Worm (Caenorhabditis elegans) whole organism, L4/young adult: ENCODE results near the gene stdh-3.
A peak's percentile ranks its signal among the peaks of the same experiment; 100 is the strongest.

Experiments
- W03F9.2 ChIP-seq: fragments of 150-350 bp; optimal IDR thresholded peaks from 2 replicates; lab custom pipeline; 2014; ENCODE audit warnings: missing biosample characterization, missing genetic modification characterization
- dao-5 ChIP-seq: sonication (generic microtip); optimal IDR thresholded peaks from 2 replicates; lab custom pipeline; 2016; ENCODE audit warnings: missing genotype, missing genetic modification characterization, moderate library complexity, missing compliant biosample characterization
- him-1 ChIP-seq: sonication (generic microtip); optimal IDR thresholded peaks from 2 replicates; lab custom pipeline; 2016; ENCODE audit warnings: missing genotype, missing genetic modification reagents, missing genetic modification characterization, missing compliant biosample characterization

The stdh-3 gene

DNA sequence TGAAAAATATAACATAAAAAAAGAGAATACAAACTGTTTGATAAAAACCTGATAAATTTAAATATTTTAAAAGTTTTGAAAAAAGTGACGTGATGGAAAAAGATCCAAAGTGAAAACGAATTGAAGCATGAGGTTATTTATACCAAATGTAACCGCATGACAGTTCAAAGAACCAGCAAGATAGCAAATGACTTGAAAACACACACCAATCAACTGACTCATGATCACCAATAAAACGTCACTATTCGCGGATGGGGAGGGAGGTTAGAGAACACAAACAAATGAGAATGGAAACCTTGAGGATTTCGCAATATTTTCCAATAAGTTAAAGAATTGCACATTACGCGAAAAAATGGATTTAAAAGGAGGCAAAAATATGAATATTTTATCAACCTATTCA lies 5.0 kb downstream of the stdh-3 start, which contains the start of gene C06B3.7:
TSS of gene C06B3.7 (plus strand) at position 287 of the 400 bp plus-strand sequence.
- TF ChIP-seq him-1 (no peak), dao-5 (tag; lab: Kevin White, UChicago) (no peak), W03F9.2 (tag; lab: Kevin White, UChicago) (peak; percentile 73)

DNA sequence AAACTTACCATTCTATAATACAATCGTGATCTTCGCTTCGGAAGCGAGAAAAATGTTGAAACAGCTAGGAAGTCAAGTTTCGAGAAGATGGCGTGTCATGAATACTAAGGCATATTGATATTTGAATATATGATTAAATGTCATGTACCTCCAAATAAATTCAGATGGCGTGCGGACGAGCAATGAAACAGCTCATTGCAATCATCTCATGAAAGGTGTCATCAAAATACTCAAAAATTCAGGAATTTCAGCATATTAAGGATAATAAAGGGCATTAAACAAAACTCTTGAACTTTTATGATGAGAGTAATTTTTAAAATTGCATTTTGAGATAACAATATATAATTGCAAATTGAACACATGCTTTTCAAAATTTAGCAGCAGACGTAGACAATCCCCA lies 11.0 kb downstream of the stdh-3 start, which contains the start of gene gcy-32:
TSS of gene gcy-32 (minus strand) at position 101 of the 400 bp plus-strand sequence.
- no peak for TF ChIP-seq him-1

DNA sequence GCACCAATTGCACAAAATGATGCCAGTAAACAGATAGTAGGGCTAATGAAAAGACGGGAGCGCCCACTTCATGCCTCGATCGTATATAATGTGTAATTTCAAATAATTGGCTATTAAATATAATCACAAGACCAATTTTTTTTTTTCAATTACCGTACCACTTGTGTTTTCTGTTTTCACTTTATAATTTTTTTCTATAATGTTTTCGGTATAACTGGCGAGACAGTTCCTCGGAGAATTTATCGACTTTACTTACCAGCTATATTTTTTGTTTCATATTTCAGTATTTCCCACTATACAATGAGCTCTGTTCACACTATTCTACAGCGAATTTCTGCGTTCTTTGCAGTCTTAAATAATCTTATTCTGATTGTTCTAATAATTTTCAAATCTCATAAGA lies 11.8 kb downstream of the stdh-3 start, which contains the start of gene str-252:
TSS of gene str-252 (plus strand) at position 301 of the 400 bp plus-strand sequence.
- no peak for TF ChIP-seq W03F9.2 (tag; lab: Kevin White, UChicago)
- no peak for TF ChIP-seq him-1
- TF ChIP-seq dao-5 (tag; lab: Kevin White, UChicago) = no peak

DNA sequence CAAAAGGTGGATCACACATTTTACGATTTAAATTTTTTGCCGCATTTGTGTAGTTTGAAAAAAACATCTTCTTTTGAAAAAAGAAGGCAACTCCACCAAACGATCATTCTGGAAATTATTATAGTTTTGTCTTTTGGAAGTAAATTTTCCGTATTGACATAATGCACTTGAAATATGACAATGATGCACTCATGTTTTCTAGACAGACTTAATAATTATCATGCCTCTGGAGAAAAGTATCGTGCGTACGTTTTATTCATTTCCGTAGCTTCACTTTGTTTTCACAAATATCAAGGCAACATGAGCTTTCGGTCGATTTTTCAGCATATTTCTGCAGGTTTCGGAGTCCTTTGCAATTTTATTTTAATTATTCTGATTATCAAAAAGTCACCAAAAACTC lies 13.9 kb downstream of the stdh-3 start, which contains the start of gene str-250:
TSS of gene str-250 (plus strand) at position 301 of the 400 bp plus-strand sequence.
- TF ChIP-seq W03F9.2 (tag; lab: Kevin White, UChicago) (no peak), him-1 (no peak), dao-5 (tag; lab: Kevin White, UChicago) (no peak)

DNA sequence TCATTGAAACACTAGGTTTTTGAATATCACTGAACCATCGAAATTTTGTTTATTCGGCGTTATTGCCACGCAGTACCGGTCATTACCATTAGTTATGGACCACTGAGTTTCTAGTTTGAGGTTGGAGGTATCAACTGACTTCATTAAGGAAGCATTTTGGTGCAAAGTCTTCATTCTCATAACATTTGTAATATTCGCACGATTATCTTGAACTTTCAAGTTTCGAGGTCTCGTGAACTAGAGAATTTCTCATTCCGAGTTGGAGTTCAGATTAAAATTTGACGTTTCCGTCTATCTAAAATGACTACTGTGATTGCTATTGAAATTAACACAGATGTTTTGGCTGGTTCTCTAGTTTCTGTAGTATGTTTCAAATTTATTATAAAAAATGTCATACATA lies 16.3 kb downstream of the stdh-3 start, which contains the start of gene srx-42:
TSS of gene srx-42 (plus strand) at position 301 of the 400 bp plus-strand sequence.
- TF ChIP-seq W03F9.2 (tag; lab: Kevin White, UChicago) = no peak
- TF ChIP-seq dao-5 (tag; lab: Kevin White, UChicago) = no peak
- no peak for TF ChIP-seq him-1

DNA sequence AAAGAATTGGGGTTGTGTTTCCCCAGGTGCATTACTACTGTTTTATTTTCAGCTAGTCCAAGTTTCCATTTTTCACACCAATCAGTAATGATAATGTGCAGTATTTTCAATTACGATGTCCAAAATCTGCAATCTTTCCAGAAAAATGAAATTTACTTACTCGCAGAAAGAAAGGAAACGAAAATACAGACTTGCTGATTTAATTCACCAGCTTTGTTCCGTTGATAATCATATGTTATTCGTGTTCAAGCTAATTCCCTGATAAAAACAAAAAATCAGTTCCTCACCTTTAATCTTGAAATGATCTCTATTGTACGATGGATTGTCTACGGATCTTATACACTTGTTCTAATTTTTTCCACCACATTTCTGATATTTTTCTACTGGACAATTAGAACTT lies 19.4 kb downstream of the stdh-3 start, which contains the start of gene srxa-11:
TSS of gene srxa-11 (plus strand) at position 301 of the 400 bp plus-strand sequence.
- TF ChIP-seq dao-5 (tag; lab: Kevin White, UChicago) = no peak
- TF ChIP-seq W03F9.2 (tag; lab: Kevin White, UChicago) = no peak
- no peak for TF ChIP-seq him-1

DNA sequence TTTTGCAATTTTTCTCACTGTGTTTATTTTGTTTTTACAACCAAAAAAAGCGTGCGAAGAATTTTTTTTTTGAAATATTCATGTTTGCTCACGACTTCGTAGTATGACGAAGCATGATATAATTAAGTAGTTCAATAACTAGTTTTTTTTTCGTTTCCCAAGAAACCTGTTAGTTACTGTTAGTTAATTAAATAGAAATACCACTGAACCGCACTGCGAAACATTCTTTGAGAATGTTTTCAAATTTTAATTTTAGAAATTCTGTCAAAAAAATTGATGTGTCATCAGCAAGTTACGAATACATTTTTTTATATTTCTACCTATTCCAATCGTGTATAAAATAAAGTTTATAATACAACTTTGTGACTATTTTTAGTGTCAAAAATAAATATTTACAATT lies 22.0 kb downstream of the stdh-3 start, which contains the start of gene srxa-12:
TSS of gene srxa-12 (plus strand) at position 301 of the 400 bp plus-strand sequence.
- no peak for TF ChIP-seq dao-5 (tag; lab: Kevin White, UChicago)
- no peak for TF ChIP-seq W03F9.2 (tag; lab: Kevin White, UChicago)
- TF ChIP-seq him-1 = no peak

DNA sequence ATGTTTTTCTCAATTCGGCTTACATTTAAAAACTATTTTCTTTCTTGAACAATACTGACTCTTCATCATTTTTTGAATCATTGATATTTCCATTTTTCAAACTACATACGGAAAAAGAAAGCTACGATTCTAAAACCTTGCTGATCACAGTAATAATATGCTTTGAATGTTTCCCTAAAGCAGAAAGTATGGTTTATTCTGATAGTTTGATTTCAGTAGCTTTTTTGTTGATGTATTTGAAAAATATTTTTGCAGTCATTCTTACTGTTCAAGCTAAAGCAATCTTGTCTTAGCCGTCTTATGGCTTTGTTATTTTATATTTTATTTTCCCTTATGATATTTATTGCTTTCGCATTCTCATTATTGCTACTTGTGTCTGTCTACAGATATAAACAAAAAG lies 25.1 kb downstream of the stdh-3 start, which contains the start of gene srxa-13:
TSS of gene srxa-13 (plus strand) at position 301 of the 400 bp plus-strand sequence.
- TF ChIP-seq dao-5 (tag; lab: Kevin White, UChicago) (no peak), W03F9.2 (tag; lab: Kevin White, UChicago) (no peak), him-1 (no peak)

DNA sequence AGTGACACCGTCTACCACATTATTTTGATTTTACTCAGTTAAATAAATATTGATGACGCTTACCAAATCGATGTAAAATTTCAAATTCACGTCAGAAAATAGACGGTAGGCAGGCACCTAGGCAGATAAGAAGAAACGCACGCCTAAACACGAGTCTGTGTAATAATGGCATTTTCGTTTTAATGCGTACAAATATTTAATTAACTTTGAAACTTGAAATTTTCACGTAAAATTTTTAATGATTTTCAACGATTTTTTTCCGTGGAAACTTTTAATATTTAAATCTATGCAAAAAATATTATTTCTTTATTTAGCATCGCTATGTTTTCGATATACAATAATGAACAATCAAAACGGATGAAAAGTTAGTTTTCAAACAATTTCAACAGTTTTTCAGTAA lies 26.8 kb downstream of the stdh-3 start, which contains the start of gene C06B3.16:
TSS of gene C06B3.16 (plus strand) at position 301 of the 400 bp plus-strand sequence.
- TF ChIP-seq him-1 = no peak
- TF ChIP-seq dao-5 (tag; lab: Kevin White, UChicago) = no peak
- no peak for TF ChIP-seq W03F9.2 (tag; lab: Kevin White, UChicago)

DNA sequence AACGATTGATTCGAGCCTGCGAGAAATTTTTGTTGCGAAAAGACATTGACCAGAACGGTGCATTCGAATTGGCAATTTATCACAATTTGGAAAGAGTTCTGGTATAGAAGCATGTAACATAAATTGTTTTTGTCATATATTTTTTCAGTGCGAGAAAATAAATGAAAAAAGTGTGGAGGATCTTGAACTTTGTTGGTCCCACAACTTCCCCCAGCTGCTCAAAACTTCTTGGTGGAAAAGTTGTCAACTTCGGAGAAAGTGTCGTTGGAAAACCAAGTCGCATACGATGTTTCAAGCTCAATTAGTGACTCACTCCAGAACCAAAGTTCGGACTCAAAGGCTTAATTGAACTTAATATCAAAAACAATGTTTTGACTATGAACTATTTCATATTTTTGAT lies 27.5 kb downstream of the stdh-3 start:
- TF ChIP-seq dao-5 (tag; lab: Kevin White, UChicago) (no peak), him-1 (no peak), W03F9.2 (tag; lab: Kevin White, UChicago) (no peak)

DNA sequence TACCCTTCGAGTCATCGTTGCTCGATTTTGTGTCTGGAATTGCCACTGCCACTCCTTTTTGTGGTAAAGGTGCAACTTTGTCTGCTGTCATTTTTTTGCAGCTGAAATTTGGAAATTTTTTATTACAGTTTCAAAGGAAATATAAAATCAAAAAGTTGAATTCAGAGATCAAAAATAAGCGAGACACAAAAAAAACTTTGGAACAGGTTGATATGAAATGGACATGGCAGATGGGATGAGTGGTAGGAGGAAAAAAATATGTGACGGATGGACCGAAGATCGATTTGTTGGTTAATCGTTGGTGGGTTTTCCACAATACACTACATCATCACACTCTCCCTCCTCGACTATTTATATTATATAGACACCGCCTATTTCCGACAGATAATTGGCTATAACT lies 30.1 kb downstream of the stdh-3 start, which contains the start of gene R10D12.1:
TSS of gene R10D12.1 (minus strand) at position 101 of the 400 bp plus-strand sequence.
- no peak for TF ChIP-seq him-1
- no peak for TF ChIP-seq W03F9.2 (tag; lab: Kevin White, UChicago)
- TF ChIP-seq dao-5 (tag; lab: Kevin White, UChicago) = no peak

DNA sequence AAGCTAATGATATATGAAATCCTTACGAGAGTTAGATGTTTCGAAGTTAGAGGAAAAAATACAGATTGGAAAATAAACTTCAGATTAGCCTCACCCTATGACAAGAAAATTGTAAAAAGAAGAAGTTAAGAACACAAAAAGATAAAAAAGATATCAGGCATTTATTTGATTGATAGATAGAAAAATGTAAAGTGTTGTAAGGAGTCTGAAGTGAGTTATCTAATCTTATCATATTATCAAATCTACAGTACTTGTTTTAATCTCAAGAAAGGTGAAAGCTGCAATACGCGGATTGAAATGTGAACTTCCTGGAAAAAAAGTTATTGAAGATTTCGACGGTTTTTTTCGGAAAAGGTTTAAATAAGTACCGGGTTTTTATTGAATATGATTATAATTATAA lies 31.0 kb downstream of the stdh-3 start:
- TF ChIP-seq him-1 (no peak), dao-5 (tag; lab: Kevin White, UChicago) (no peak), W03F9.2 (tag; lab: Kevin White, UChicago) (no peak)

DNA sequence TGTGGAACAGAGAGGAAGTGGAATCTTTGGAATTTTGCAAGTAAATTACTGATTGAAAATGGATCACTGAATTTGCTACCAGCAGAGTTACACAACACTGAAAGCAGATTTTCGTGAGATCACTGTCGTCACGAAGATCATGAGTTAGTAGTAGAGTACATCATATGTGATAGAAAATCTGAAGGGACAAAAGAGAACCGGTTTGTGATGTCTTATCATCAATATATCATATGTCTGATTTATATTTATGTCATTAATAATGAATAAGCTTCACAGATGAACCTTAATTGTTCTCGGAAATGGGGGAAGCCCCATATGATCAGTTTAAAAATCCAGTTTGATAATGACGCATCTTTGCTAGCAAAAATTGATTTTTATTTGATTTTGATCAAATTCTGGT lies 31.6 kb downstream of the stdh-3 start:
- TF ChIP-seq him-1 (no peak), dao-5 (tag; lab: Kevin White, UChicago) (no peak), W03F9.2 (tag; lab: Kevin White, UChicago) (no peak)

DNA sequence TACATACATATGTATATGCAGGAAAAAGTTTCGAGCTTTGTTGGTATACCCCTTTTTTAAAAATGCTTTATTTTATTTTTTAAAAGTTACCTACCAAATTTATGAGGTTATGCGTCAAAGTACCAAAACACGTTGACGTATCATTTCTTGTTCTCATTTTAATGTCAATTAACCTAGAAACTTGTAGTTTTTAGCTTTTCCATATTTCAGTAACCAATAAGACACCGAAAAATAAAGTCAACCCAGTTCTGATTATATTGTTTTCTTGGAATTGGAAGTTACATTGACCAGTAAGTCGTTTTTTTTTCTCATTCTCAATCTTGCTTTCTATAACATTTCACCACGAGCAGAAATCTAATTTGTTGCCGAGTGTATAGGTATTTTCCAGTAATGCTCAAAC lies 32.4 kb downstream of the stdh-3 start, which contains the start of gene srw-145:
TSS of gene srw-145 (plus strand) at position 301 of the 400 bp plus-strand sequence.
- TF ChIP-seq him-1 (no peak), W03F9.2 (tag; lab: Kevin White, UChicago) (no peak), dao-5 (tag; lab: Kevin White, UChicago) (no peak)

DNA sequence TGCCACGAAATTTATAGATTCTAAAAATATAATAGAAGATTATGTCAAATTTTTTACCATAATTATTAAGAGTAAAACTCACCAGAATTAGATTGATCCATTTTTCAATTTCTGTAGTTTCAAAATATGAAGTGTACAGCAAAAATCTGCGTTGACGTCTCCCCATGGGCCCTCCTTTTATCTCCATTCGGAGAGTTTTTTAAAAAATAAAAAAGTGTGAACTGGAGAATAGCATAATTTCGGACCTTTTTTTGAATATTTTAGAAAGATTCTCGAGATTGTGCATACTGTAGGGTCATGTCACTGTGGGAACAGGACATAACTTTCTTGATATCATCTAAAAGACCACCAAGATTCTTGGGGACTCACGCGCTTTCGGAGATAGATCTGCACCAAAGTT lies 37.7 kb downstream of the stdh-3 start, which contains the start of gene dpr-1:
TSS of gene dpr-1 (minus strand) at position 101 of the 400 bp plus-strand sequence.
- TF ChIP-seq him-1 (no peak), dao-5 (tag; lab: Kevin White, UChicago) (no peak), W03F9.2 (tag; lab: Kevin White, UChicago) (no peak)
